Worm (Caenorhabditis elegans): ENCODE data around the gene dnc-2.

ce11 chrIII:5892909-5893308 lies 32.6 kb downstream of the dnc-2 start:
- TF ChIP-seq med-1 (GFP tag; optimal IDR thresholded peaks at IDR 0.05; ENCODE audit: insufficient read depth) (no peak), ref-1 (GFP tag; conservative IDR thresholded peaks at IDR 0.05) (no peak), klf-2 (GFP tag; conservative IDR thresholded peaks at IDR 0.05) (no peak), tab-1 (GFP tag; IDR thresholded peaks at IDR 0.05) (no peak), ztf-23 (GFP tag; IDR thresholded peaks at IDR 0.05) (no peak), cog-1 (tag; optimal IDR thresholded peaks at IDR 0.05) (no peak), T22C8.4 (GFP tag; IDR thresholded peaks at IDR 0.05) (no peak), ztf-29 (GFP tag; IDR thresholded peaks at IDR 0.05) (no peak)

All from whole organism, midembryonic.